Fruit fly (Drosophila melanogaster): ENCODE data around the gene kuk.
A peak's percentile ranks its signal among the peaks of the same experiment; 100 is the strongest.

The kuk gene

dm6 chr3R:17110880-17111726 lies 31.1 kb downstream of the kuk start (continued):
- TF ChIP-seq Neu2 (GFP tag; optimal IDR thresholded peaks at IDR 0.05; ENCODE audit: borderline replicate concordance) (peak; percentile 56), CG17829 (tag; optimal IDR thresholded peaks at IDR 0.05) (no peak), sens-2 (GFP tag; IDR thresholded peaks at IDR 0.05) (no peak), dpn (GFP tag; optimal IDR thresholded peaks at IDR 0.05) (no peak), vvl (GFP tag; IDR thresholded peaks at IDR 0.05) (peak; percentile 15; the same call in 1 of the 2 replicates), oc (tag; optimal IDR thresholded peaks at IDR 0.05) (peak; percentile 4), CG8944 (GFP tag; optimal IDR thresholded peaks at IDR 0.05) (no peak), amos (GFP tag; IDR thresholded peaks at IDR 0.05; ENCODE audit: partially characterized antibody) (no peak), lola (GFP tag; optimal IDR thresholded peaks at IDR 0.05) (no peak)

- TF ChIP-seq E2f2 (GFP tag; IDR thresholded peaks at IDR 0.05) = no peak
- no peak for TF ChIP-seq NC2α (GFP tag; optimal IDR thresholded peaks at IDR 0.05)
- no peak for TF ChIP-seq Chrac-16 (GFP tag; optimal IDR thresholded peaks at IDR 0.05)
- peak; percentile 55 for TF ChIP-seq CG3407 (GFP tag; optimal IDR thresholded peaks at IDR 0.05)
- TF ChIP-seq CG18262 (tag; optimal IDR thresholded peaks at IDR 0.05) = no peak
- TF ChIP-seq CG3726 (GFP tag; IDR thresholded peaks at IDR 0.05) = no peak
- no peak for TF ChIP-seq CG17361 (GFP tag; IDR thresholded peaks at IDR 0.05)
- TF ChIP-seq CG7786 (GFP tag; optimal IDR thresholded peaks at IDR 0.05) = no peak
- TF ChIP-seq CG32532 (GFP tag; IDR thresholded peaks at IDR 0.05) = no peak
- peak; percentile 37 for TF ChIP-seq Sox100B (GFP tag; optimal IDR thresholded peaks at IDR 0.05)
- TF ChIP-seq peb (GFP tag; IDR thresholded peaks at IDR 0.05) = no peak
- TF ChIP-seq CG31388 (GFP tag; optimal IDR thresholded peaks at IDR 0.05) = no peak
- TF ChIP-seq CG11093 (GFP tag; IDR thresholded peaks at IDR 0.05) = no peak
- TF ChIP-seq CG18476 (GFP tag; optimal IDR thresholded peaks at IDR 0.05) = no peak
- TF ChIP-seq ap (GFP tag; IDR thresholded peaks at IDR 0.05) = no peak
- peak; percentile 17 for TF ChIP-seq CG15514 (GFP tag; optimal IDR thresholded peaks at IDR 0.05)
- no peak for TF ChIP-seq ato (GFP tag; IDR thresholded peaks at IDR 0.05; ENCODE audit: partially characterized antibody)
- TF ChIP-seq fd96Cb (tag; optimal IDR thresholded peaks at IDR 0.05) = no peak
- no peak for TF ChIP-seq CG9437 (GFP tag; optimal IDR thresholded peaks at IDR 0.05)
- no peak for TF ChIP-seq CG5245 (GFP tag; optimal IDR thresholded peaks at IDR 0.05)
- no peak for TF ChIP-seq CG9932 (GFP tag; IDR thresholded peaks at IDR 0.05)
- no peak for TF ChIP-seq Sry-β (GFP tag; optimal IDR thresholded peaks at IDR 0.05)
- TF ChIP-seq grn (GFP tag; optimal IDR thresholded peaks at IDR 0.05) = peak; percentile 45
- TF ChIP-seq CG7357 (GFP tag; IDR thresholded peaks at IDR 0.05) = no peak
- TF ChIP-seq CG1647 (GFP tag; optimal IDR thresholded peaks at IDR 0.05) = no peak
- no peak for TF ChIP-seq CG8765 (GFP tag; IDR thresholded peaks at IDR 0.05)
- TF ChIP-seq maf-S (GFP tag; optimal IDR thresholded peaks at IDR 0.05) = no peak
- no peak for TF ChIP-seq YL-1 (GFP tag; optimal IDR thresholded peaks at IDR 0.05)
- TF ChIP-seq Opbp (GFP tag; IDR thresholded peaks at IDR 0.05; ENCODE audit: partially characterized antibody) = no peak
- TF ChIP-seq CG32772 (GFP tag; IDR thresholded peaks at IDR 0.05) = no peak
- no peak for TF ChIP-seq lov (optimal IDR thresholded peaks at IDR 0.05)
- TF ChIP-seq lov (GFP tag; IDR thresholded peaks at IDR 0.05) = no peak
- TF ChIP-seq vnd (GFP tag; IDR thresholded peaks at IDR 0.05; ENCODE audit: partially characterized antibody) = no peak
- no peak for TF ChIP-seq sr (GFP tag; IDR thresholded peaks at IDR 0.05)
- no peak for TF ChIP-seq bcd (GFP tag; optimal IDR thresholded peaks at IDR 0.05)
- no peak for TF ChIP-seq Hsf (GFP tag; optimal IDR thresholded peaks at IDR 0.05)
- no peak for TF ChIP-seq insv (GFP tag; optimal IDR thresholded peaks at IDR 0.05)
- no peak for TF ChIP-seq pho (GFP tag; optimal IDR thresholded peaks at IDR 0.05)
- TF ChIP-seq sob (GFP tag; IDR thresholded peaks at IDR 0.05) = no peak
- no peak for TF ChIP-seq croc (GFP tag; conservative IDR thresholded peaks at IDR 0.05)
Observed at dm6 chr3R:17115668-17116067, 35.6 kb downstream of the kuk start.

Data from whole organism, embryonic.